Worm (Caenorhabditis elegans) whole organism, L3 larva: ENCODE results near the gene R10D12.13.

Experiments used
- aly-2 ChIP-seq: fragments of 150-350 bp; optimal IDR thresholded peaks from 2 replicates; lab custom pipeline; 2014; ENCODE audit warnings: missing biosample characterization, missing genetic modification characterization
- ceh-16 ChIP-seq: sonication (generic microtip); optimal IDR thresholded peaks from 2 replicates; lab custom pipeline; 2017; ENCODE audit warnings: missing biosample characterization, missing genetic modification characterization
- ceh-82 ChIP-seq: fragments of 150-350 bp; optimal IDR thresholded peaks from 2 replicates; lab custom pipeline; 2014; ENCODE audit warnings: missing biosample characterization, missing genetic modification characterization
- ceh-9 ChIP-seq: sonication (generic microtip); optimal IDR thresholded peaks from 2 replicates; lab custom pipeline; 2018; ENCODE audit warnings: missing biosample characterization, missing genetic modification characterization
- egl-27 ChIP-seq: sonication (generic microtip); optimal IDR thresholded peaks from 4 replicates; lab custom pipeline; 2017; ENCODE audit warnings: missing biosample characterization, missing genetic modification reagents, missing genetic modification characterization
- egl-5 ChIP-seq: fragments of 150-350 bp; optimal IDR thresholded peaks from 2 replicates; lab custom pipeline; 2017; ENCODE audit warnings: missing biosample characterization, missing genetic modification reagents, missing genetic modification characterization, inconsistent platforms
- eor-1 ChIP-seq, 2 experiments: fragments of 150-350 bp; optimal IDR thresholded peaks; 2 replicates each; lab custom pipeline; 2014 to 2018; ENCODE audit warnings: missing biosample characterization in 2 of 2, missing genetic modification characterization in 2 of 2
- fkh-10 ChIP-seq: sonication (generic microtip); optimal IDR thresholded peaks from 2 replicates; lab custom pipeline; 2017; ENCODE audit warnings: missing biosample characterization, missing genetic modification reagents, missing genetic modification characterization
- fkh-2 ChIP-seq: fragments of 150-350 bp; optimal IDR thresholded peaks from 2 replicates; lab custom pipeline; 2014; ENCODE audit warnings: missing biosample characterization, missing genetic modification reagents, missing genetic modification characterization
- fos-1 ChIP-seq: fragments of 150-350 bp; optimal IDR thresholded peaks from 2 replicates; lab custom pipeline; 2014; ENCODE audit warnings: missing biosample characterization, missing genetic modification characterization
- jun-1 ChIP-seq: fragments of 150-350 bp; optimal IDR thresholded peaks from 2 replicates; lab custom pipeline; 2014; ENCODE audit warnings: missing biosample characterization, missing genetic modification reagents, missing genetic modification characterization
- lin-15B ChIP-seq: fragments of 150-350 bp; optimal IDR thresholded peaks from 2 replicates; lab custom pipeline; 2014; ENCODE audit warnings: missing biosample characterization, missing genetic modification characterization
- lin-39 ChIP-seq: fragments of 150-350 bp; optimal IDR thresholded peaks from 2 replicates; lab custom pipeline; 2018; ENCODE audit warnings: missing biosample characterization, missing genetic modification reagents, missing genetic modification characterization
- lsy-12 ChIP-seq: sonication (generic microtip); optimal IDR thresholded peaks from 2 replicates; lab custom pipeline; 2016; ENCODE audit warnings: mild to moderate bottlenecking, missing genetic modification characterization, missing compliant biosample characterization
- mml-1 ChIP-seq: fragments of 150-350 bp; sonication (generic microtip); optimal IDR thresholded peaks from 3 replicates; lab custom pipeline; 2014; ENCODE audit warnings: missing biosample characterization, missing genetic modification characterization
- nfya-1 ChIP-seq: sonication (generic microtip); optimal IDR thresholded peaks from 2 replicates; lab custom pipeline; 2017; ENCODE audit warnings: missing genetic modification characterization, mild to moderate bottlenecking, missing compliant biosample characterization, antibody characterized with exemption, moderate library complexity; ENCODE audit not compliant: insufficient read depth
- nhr-11 ChIP-seq: fragments of 150-350 bp; optimal IDR thresholded peaks from 2 replicates; lab custom pipeline; 2014; ENCODE audit warnings: missing biosample characterization, missing genetic modification characterization
- nhr-12 ChIP-seq: fragments of 150-350 bp; optimal IDR thresholded peaks from 2 replicates; lab custom pipeline; 2014; ENCODE audit warnings: missing biosample characterization, missing genetic modification characterization
- nhr-23 ChIP-seq: fragments of 150-350 bp; optimal IDR thresholded peaks from 2 replicates; lab custom pipeline; 2014; ENCODE audit warnings: missing biosample characterization, missing genetic modification reagents, missing genetic modification characterization
- nhr-237 ChIP-seq: fragments of 150-350 bp; optimal IDR thresholded peaks from 2 replicates; lab custom pipeline; 2014; ENCODE audit warnings: missing biosample characterization, missing genetic modification characterization
- nhr-25 ChIP-seq: sonication (generic microtip); optimal IDR thresholded peaks from 2 replicates; lab custom pipeline; 2017; ENCODE audit warnings: missing biosample characterization, missing genetic modification characterization
- nhr-28 ChIP-seq: fragments of 150-350 bp; optimal IDR thresholded peaks from 2 replicates; lab custom pipeline; 2014; ENCODE audit warnings: missing biosample characterization, missing genetic modification characterization
- nhr-67 ChIP-seq: fragments of 150-350 bp; optimal IDR thresholded peaks from 2 replicates; lab custom pipeline; 2014; ENCODE audit warnings: missing biosample characterization, missing genetic modification characterization
- pha-4 ChIP-seq: fragments of 150-350 bp; optimal IDR thresholded peaks from 2 replicates; lab custom pipeline; 2014; ENCODE audit warnings: missing biosample characterization, missing genetic modification reagents, missing genetic modification characterization
- pqm-1 ChIP-seq: fragments of 150-350 bp; optimal IDR thresholded peaks from 2 replicates; lab custom pipeline; 2017; ENCODE audit warnings: missing biosample characterization, missing genetic modification characterization, inconsistent platforms
- sea-2 ChIP-seq: fragments of 150-350 bp; sonication (generic microtip); optimal IDR thresholded peaks from 4 replicates; lab custom pipeline; 2014; ENCODE audit warnings: missing biosample characterization, missing genetic modification reagents, missing genetic modification characterization
- skn-1 ChIP-seq: fragments of 150-350 bp; optimal IDR thresholded peaks from 2 replicates; lab custom pipeline; 2014; ENCODE audit warnings: missing biosample characterization, missing genetic modification characterization
- tbx-2 ChIP-seq: sonication (generic microtip); optimal IDR thresholded peaks from 2 replicates; lab custom pipeline; 2016; ENCODE audit warnings: mild to moderate bottlenecking, missing genetic modification characterization, missing compliant biosample characterization
- unc-39 ChIP-seq: sonication (generic microtip); optimal IDR thresholded peaks from 4 replicates; lab custom pipeline; 2017; ENCODE audit warnings: missing biosample characterization, missing genetic modification characterization
- unc-62 ChIP-seq: fragments of 150-350 bp; sonication (generic microtip); optimal IDR thresholded peaks from 4 replicates; lab custom pipeline; 2014; ENCODE audit warnings: missing biosample characterization, missing genetic modification reagents, missing genetic modification characterization
- zag-1 ChIP-seq: fragments of 150-350 bp; optimal IDR thresholded peaks from 2 replicates; lab custom pipeline; 2014; ENCODE audit warnings: missing biosample characterization, missing genetic modification characterization
- ztf-11 ChIP-seq: fragments of 150-350 bp; optimal IDR thresholded peaks from 2 replicates; lab custom pipeline; 2014; ENCODE audit warnings: missing biosample characterization, missing genetic modification characterization
- ztf-4 ChIP-seq: fragments of 150-350 bp; optimal IDR thresholded peaks from 2 replicates; lab custom pipeline; 2014; ENCODE audit warnings: missing biosample characterization, missing genetic modification characterization

R10D12.13 gene

DNA sequence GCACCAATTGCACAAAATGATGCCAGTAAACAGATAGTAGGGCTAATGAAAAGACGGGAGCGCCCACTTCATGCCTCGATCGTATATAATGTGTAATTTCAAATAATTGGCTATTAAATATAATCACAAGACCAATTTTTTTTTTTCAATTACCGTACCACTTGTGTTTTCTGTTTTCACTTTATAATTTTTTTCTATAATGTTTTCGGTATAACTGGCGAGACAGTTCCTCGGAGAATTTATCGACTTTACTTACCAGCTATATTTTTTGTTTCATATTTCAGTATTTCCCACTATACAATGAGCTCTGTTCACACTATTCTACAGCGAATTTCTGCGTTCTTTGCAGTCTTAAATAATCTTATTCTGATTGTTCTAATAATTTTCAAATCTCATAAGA, 46.0 kb upstream of the R10D12.13 start, which contains the start of gene str-252:
TSS of gene str-252 (plus strand) at position 301 of the 400 bp plus-strand sequence.
- TF ChIP-seq fkh-2 (tag; lab: Kevin White, UChicago) (no peak), nhr-28 (no peak), eor-1 (tag; optimal IDR thresholded peaks at IDR 0.05; lab: Kevin White, UChicago) (no peak), zag-1 (tag; lab: Kevin White, UChicago) (no peak), unc-39 (tag; lab: Kevin White, UChicago) (no peak), ztf-4 (tag; lab: Kevin White, UChicago) (no peak), fkh-10 (GFP tag; lab: Kevin White, UChicago) (no peak), unc-62 (GFP tag; lab: Kevin White, UChicago) (no peak), ceh-16 (tag; lab: Kevin White, UChicago) (no peak), lsy-12 (no peak), mml-1 (tag; lab: Kevin White, UChicago) (no peak), pha-4 (tag; lab: Kevin White, UChicago) (no peak)

DNA sequence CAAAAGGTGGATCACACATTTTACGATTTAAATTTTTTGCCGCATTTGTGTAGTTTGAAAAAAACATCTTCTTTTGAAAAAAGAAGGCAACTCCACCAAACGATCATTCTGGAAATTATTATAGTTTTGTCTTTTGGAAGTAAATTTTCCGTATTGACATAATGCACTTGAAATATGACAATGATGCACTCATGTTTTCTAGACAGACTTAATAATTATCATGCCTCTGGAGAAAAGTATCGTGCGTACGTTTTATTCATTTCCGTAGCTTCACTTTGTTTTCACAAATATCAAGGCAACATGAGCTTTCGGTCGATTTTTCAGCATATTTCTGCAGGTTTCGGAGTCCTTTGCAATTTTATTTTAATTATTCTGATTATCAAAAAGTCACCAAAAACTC, 43.9 kb upstream of the R10D12.13 start, which contains the start of gene str-250:
TSS of gene str-250 (plus strand) at position 301 of the 400 bp plus-strand sequence.
- no peak for TF ChIP-seq nhr-12 (tag; lab: Kevin White, UChicago)
- TF ChIP-seq nhr-67 (tag; lab: Kevin White, UChicago) = no peak
- no peak for TF ChIP-seq lin-15B (tag; lab: Kevin White, UChicago)
- TF ChIP-seq nhr-25 (tag; lab: Kevin White, UChicago) = no peak
- no peak for TF ChIP-seq tbx-2
- no peak for TF ChIP-seq aly-2 (tag; lab: Kevin White, UChicago)
- no peak for TF ChIP-seq fkh-2 (tag; lab: Kevin White, UChicago)

DNA sequence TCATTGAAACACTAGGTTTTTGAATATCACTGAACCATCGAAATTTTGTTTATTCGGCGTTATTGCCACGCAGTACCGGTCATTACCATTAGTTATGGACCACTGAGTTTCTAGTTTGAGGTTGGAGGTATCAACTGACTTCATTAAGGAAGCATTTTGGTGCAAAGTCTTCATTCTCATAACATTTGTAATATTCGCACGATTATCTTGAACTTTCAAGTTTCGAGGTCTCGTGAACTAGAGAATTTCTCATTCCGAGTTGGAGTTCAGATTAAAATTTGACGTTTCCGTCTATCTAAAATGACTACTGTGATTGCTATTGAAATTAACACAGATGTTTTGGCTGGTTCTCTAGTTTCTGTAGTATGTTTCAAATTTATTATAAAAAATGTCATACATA, 41.5 kb upstream of the R10D12.13 start, which contains the start of gene srx-42:
TSS of gene srx-42 (plus strand) at position 301 of the 400 bp plus-strand sequence.
- TF ChIP-seq fos-1 (tag; lab: Kevin White, UChicago) (no peak), lin-15B (tag; lab: Kevin White, UChicago) (no peak), nhr-237 (no peak), egl-27 (tag; lab: Kevin White, UChicago) (no peak), jun-1 (tag; lab: Kevin White, UChicago) (no peak), lin-39 (no peak)

DNA sequence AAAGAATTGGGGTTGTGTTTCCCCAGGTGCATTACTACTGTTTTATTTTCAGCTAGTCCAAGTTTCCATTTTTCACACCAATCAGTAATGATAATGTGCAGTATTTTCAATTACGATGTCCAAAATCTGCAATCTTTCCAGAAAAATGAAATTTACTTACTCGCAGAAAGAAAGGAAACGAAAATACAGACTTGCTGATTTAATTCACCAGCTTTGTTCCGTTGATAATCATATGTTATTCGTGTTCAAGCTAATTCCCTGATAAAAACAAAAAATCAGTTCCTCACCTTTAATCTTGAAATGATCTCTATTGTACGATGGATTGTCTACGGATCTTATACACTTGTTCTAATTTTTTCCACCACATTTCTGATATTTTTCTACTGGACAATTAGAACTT, 38.4 kb upstream of the R10D12.13 start, which contains the start of gene srxa-11:
TSS of gene srxa-11 (plus strand) at position 301 of the 400 bp plus-strand sequence.
- TF ChIP-seq nhr-25 (tag; lab: Kevin White, UChicago) (no peak), egl-5 (tag; lab: Kevin White, UChicago) (no peak), ceh-82 (tag; lab: Kevin White, UChicago) (no peak), jun-1 (tag; lab: Kevin White, UChicago) (no peak), sea-2 (GFP tag; lab: Kevin White, UChicago) (no peak)
- TF ChIP-seq, all 47 proteins: peak for 0

DNA sequence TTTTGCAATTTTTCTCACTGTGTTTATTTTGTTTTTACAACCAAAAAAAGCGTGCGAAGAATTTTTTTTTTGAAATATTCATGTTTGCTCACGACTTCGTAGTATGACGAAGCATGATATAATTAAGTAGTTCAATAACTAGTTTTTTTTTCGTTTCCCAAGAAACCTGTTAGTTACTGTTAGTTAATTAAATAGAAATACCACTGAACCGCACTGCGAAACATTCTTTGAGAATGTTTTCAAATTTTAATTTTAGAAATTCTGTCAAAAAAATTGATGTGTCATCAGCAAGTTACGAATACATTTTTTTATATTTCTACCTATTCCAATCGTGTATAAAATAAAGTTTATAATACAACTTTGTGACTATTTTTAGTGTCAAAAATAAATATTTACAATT, 35.8 kb upstream of the R10D12.13 start, which contains the start of gene srxa-12:
TSS of gene srxa-12 (plus strand) at position 301 of the 400 bp plus-strand sequence.
- TF ChIP-seq nhr-23 (tag; lab: Kevin White, UChicago) (no peak), pqm-1 (tag; lab: Kevin White, UChicago) (no peak), nhr-11 (no peak), skn-1 (no peak), ceh-82 (tag; lab: Kevin White, UChicago) (no peak), lin-15B (tag; lab: Kevin White, UChicago) (no peak), ztf-11 (tag; lab: Kevin White, UChicago) (no peak), jun-1 (tag; lab: Kevin White, UChicago) (no peak), ceh-9 (tag; lab: Kevin White, UChicago) (no peak), nhr-67 (tag; lab: Kevin White, UChicago) (no peak), fkh-2 (tag; lab: Kevin White, UChicago) (no peak), nfya-1 (no peak), ztf-4 (tag; lab: Kevin White, UChicago) (no peak), zag-1 (tag; lab: Kevin White, UChicago) (no peak)
